Worm (Caenorhabditis elegans) whole organism, midembryonic: ENCODE data around the gene F56C9.3.

Source experiments
- T22C8.4 ChIP-seq: fragments of 200-800 bp; sonication (Bioruptor generic); IDR thresholded peaks from 2 replicates; pipeline ENCODE4 v1.3.6; 2022; ENCODE audit warnings: missing genetic modification characterization, missing compliant biosample characterization
- ztf-23 ChIP-seq: fragments of 200-800 bp; sonication (Bioruptor generic); IDR thresholded peaks from 2 replicates; pipeline ENCODE4 v1.3.6; 2022; ENCODE audit warnings: missing genetic modification reagents, missing genetic modification characterization, missing compliant biosample characterization
- ztf-29 ChIP-seq: fragments of 200-800 bp; sonication (Bioruptor generic); IDR thresholded peaks from 2 replicates; pipeline ENCODE4 v1.3.6; 2022; ENCODE audit warnings: missing genetic modification reagents, missing genetic modification characterization, missing compliant biosample characterization

- TF ChIP-seq ztf-23 (GFP tag; lab: Robert Waterston, UW) (no peak), T22C8.4 (GFP tag; lab: Robert Waterston, UW) (no peak), ztf-29 (GFP tag; lab: Robert Waterston, UW) (no peak)
These were observed 40.0 kb upstream of the F56C9.3 start for ce11 chrIII:7271083-7271482.
